Worm (Caenorhabditis elegans) whole organism, L1 larva: Measurements from ENCODE around the gene lis-1.

Experiments
- C04F5.9 ChIP-seq: sonication (generic microtip); optimal IDR thresholded peaks from 2 replicates; lab custom pipeline; 2016; ENCODE audit warnings: missing genetic modification characterization, missing compliant biosample characterization
- F16B12.6 ChIP-seq: fragments of 150-350 bp; optimal IDR thresholded peaks from 2 replicates; lab custom pipeline; 2014; ENCODE audit warnings: missing biosample characterization, missing genetic modification characterization
- ceh-90 ChIP-seq: sonication (generic microtip); optimal IDR thresholded peaks from 2 replicates; lab custom pipeline; 2016; ENCODE audit warnings: missing genetic modification characterization, missing compliant biosample characterization
- ces-1 ChIP-seq: fragments of 150-350 bp; optimal IDR thresholded peaks from 2 replicates; lab custom pipeline; 2014; ENCODE audit warnings: missing biosample characterization, missing genetic modification reagents, missing genetic modification characterization
- dpl-1 ChIP-seq, 3 experiments: fragments of 150-350 bp in 2 of 3; sonication (generic microtip) in 1 of 3; optimal IDR thresholded peaks; 2 replicates each; lab custom pipeline; 2014 to 2017; ENCODE audit warnings: missing biosample characterization in 3 of 3, missing genetic modification characterization in 3 of 3, missing genetic modification reagents in 3 of 3
- dsc-1 ChIP-seq: sonication (generic microtip); optimal IDR thresholded peaks from 2 replicates; lab custom pipeline; 2016; ENCODE audit warnings: mild to moderate bottlenecking, missing genetic modification characterization, missing compliant biosample characterization
- efl-1 ChIP-seq, 4 experiments: fragments of 150-350 bp; optimal IDR thresholded peaks in 3 of 4; peaks in 1 of 4; 1 replicate in 1 of 4; 2 replicates in 3 of 4; lab custom pipeline; 2014; ENCODE audit warnings: missing biosample characterization in 2 of 4, missing genetic modification characterization in 2 of 4, missing genetic modification reagents in 2 of 4
- efl-3 ChIP-seq: fragments of 200-800 bp; sonication (Bioruptor generic); optimal IDR thresholded peaks from 2 replicates; lab custom pipeline; 2018; ENCODE audit warnings: mild to moderate bottlenecking, missing genetic modification characterization, missing compliant biosample characterization
- egl-27 ChIP-seq, 2 experiments: fragments of 150-350 bp in 1 of 2; sonication (generic microtip); optimal IDR thresholded peaks; 3 replicates each; lab custom pipeline; 2017 to 2018; ENCODE audit warnings: missing biosample characterization in 2 of 2, missing genetic modification characterization in 2 of 2, missing genetic modification reagents in 2 of 2
- elt-2 ChIP-seq: sonication (generic microtip); optimal IDR thresholded peaks from 2 replicates; lab custom pipeline; 2016; ENCODE audit warnings: missing genetic modification characterization, mild to moderate bottlenecking, inconsistent platforms, missing compliant biosample characterization, missing genetic modification reagents
- elt-3 ChIP-seq, 6 experiments: fragments of 150-350 bp in 1 of 6; sonication (generic microtip); optimal IDR thresholded peaks; 2 replicates each; lab custom pipeline; 2017 to 2018; ENCODE audit warnings: missing biosample characterization in 6 of 6, missing genetic modification characterization in 6 of 6, inconsistent platforms in 1 of 6
- fkh-8 ChIP-seq: sonication (generic microtip); optimal IDR thresholded peaks from 2 replicates; lab custom pipeline; 2016; ENCODE audit warnings: mild to moderate bottlenecking, missing genetic modification characterization, missing compliant biosample characterization
- fos-1 ChIP-seq: fragments of 150-350 bp; optimal IDR thresholded peaks from 2 replicates; lab custom pipeline; 2014; ENCODE audit warnings: missing biosample characterization, missing genetic modification characterization
- hlh-4 ChIP-seq: sonication (generic microtip); optimal IDR thresholded peaks from 2 replicates; lab custom pipeline; 2016; ENCODE audit warnings: mild to moderate bottlenecking, missing genetic modification characterization, missing compliant biosample characterization
- irx-1 ChIP-seq: sonication (generic microtip); optimal IDR thresholded peaks from 2 replicates; lab custom pipeline; 2016; ENCODE audit warnings: missing genetic modification characterization, missing compliant biosample characterization
- jun-1 ChIP-seq: fragments of 150-350 bp; optimal IDR thresholded peaks from 2 replicates; lab custom pipeline; 2014; ENCODE audit warnings: missing biosample characterization, missing genetic modification reagents, missing genetic modification characterization
- lin-14 ChIP-seq: fragments of 200-800 bp; sonication (Bioruptor generic); optimal IDR thresholded peaks from 2 replicates; lab custom pipeline; 2018; ENCODE audit warnings: mild to moderate bottlenecking, missing genetic modification characterization, moderate library complexity, missing compliant biosample characterization
- lin-15B ChIP-seq: fragments of 150-350 bp; sonication (generic microtip); optimal IDR thresholded peaks from 3 replicates; lab custom pipeline; 2014; ENCODE audit warnings: missing biosample characterization, missing genetic modification characterization
- lin-35 ChIP-seq, 2 experiments: fragments of 150-350 bp; optimal IDR thresholded peaks; 2 replicates each; lab custom pipeline; 2014; ENCODE audit warnings: missing biosample characterization in 2 of 2, missing genetic modification characterization in 2 of 2, missing genetic modification reagents in 2 of 2
- lin-39 ChIP-seq: fragments of 150-350 bp; optimal IDR thresholded peaks from 2 replicates; lab custom pipeline; 2014; ENCODE audit warnings: missing biosample characterization, missing genetic modification reagents, missing genetic modification characterization
- lir-3 ChIP-seq: sonication (generic microtip); optimal IDR thresholded peaks from 2 replicates; lab custom pipeline; 2016; ENCODE audit warnings: mild to moderate bottlenecking, missing genetic modification characterization, moderate library complexity, missing compliant biosample characterization; ENCODE audit not compliant: poor library complexity
- mdl-1 ChIP-seq, 2 experiments: fragments of 150-350 bp; optimal IDR thresholded peaks; 2 replicates each; lab custom pipeline; 2014 to 2017; ENCODE audit warnings: missing biosample characterization in 2 of 2, missing genetic modification characterization in 2 of 2, inconsistent platforms in 1 of 2
- mep-1 ChIP-seq: fragments of 150-350 bp; optimal IDR thresholded peaks from 2 replicates; lab custom pipeline; 2014; ENCODE audit warnings: missing biosample characterization, missing genetic modification characterization
- nhr-11 ChIP-seq: fragments of 150-350 bp; optimal IDR thresholded peaks from 2 replicates; lab custom pipeline; 2014; ENCODE audit warnings: missing biosample characterization, missing genetic modification characterization
- nhr-12 ChIP-seq: sonication (generic microtip); optimal IDR thresholded peaks from 2 replicates; lab custom pipeline; 2017; ENCODE audit warnings: missing biosample characterization, missing genetic modification characterization
- nhr-19 ChIP-seq: fragments of 200-800 bp; sonication (Bioruptor generic); conservative IDR thresholded peaks from 2 replicates; pipeline ENCODE4 v1.3.6; 2022; ENCODE audit warnings: missing genetic modification characterization, missing compliant biosample characterization
- nhr-20 ChIP-seq: sonication (generic microtip); optimal IDR thresholded peaks from 2 replicates; lab custom pipeline; 2016; ENCODE audit warnings: mild to moderate bottlenecking, missing genetic modification characterization, missing compliant biosample characterization
- nhr-28 ChIP-seq: fragments of 150-350 bp; optimal IDR thresholded peaks from 2 replicates; lab custom pipeline; 2014; ENCODE audit warnings: missing biosample characterization, missing genetic modification characterization
- nhr-76 ChIP-seq: sonication (generic microtip); optimal IDR thresholded peaks from 2 replicates; lab custom pipeline; 2017; ENCODE audit warnings: missing biosample characterization, missing genetic modification characterization
- nhr-85 ChIP-seq: sonication (generic microtip); peaks from one replicate; lab custom pipeline; 2016; ENCODE audit warnings: missing genetic modification characterization, inconsistent platforms, missing compliant biosample characterization
- nhr-90 ChIP-seq: sonication (generic microtip); optimal IDR thresholded peaks from 2 replicates; lab custom pipeline; 2016; ENCODE audit warnings: mild to moderate bottlenecking, missing genetic modification characterization, missing compliant biosample characterization; ENCODE audit not compliant: poor library complexity
- pag-3 ChIP-seq: sonication (generic microtip); optimal IDR thresholded peaks from 2 replicates; lab custom pipeline; 2017; ENCODE audit warnings: missing genetic modification characterization, mild to moderate bottlenecking, missing compliant biosample characterization, antibody characterized with exemption, borderline replicate concordance; ENCODE audit not compliant: insufficient read depth
- pax-3 ChIP-seq: fragments of 200-800 bp; sonication (Bioruptor generic); optimal IDR thresholded peaks from 2 replicates; lab custom pipeline; 2018; ENCODE audit warnings: mild to moderate bottlenecking, missing genetic modification characterization, moderate library complexity, missing compliant biosample characterization
- pqm-1 ChIP-seq: sonication (generic microtip); optimal IDR thresholded peaks from 3 replicates; lab custom pipeline; 2017; ENCODE audit warnings: missing biosample characterization, missing genetic modification characterization
- snpc-4 ChIP-seq: fragments of 150-350 bp; optimal IDR thresholded peaks from 2 replicates; lab custom pipeline; 2014; ENCODE audit warnings: missing biosample characterization, missing genetic modification characterization
- snu-23 ChIP-seq: sonication (generic microtip); optimal IDR thresholded peaks from 2 replicates; lab custom pipeline; 2016; ENCODE audit warnings: missing genetic modification characterization, missing compliant biosample characterization
- sptf-1 ChIP-seq: fragments of 150-350 bp; optimal IDR thresholded peaks from 2 replicates; lab custom pipeline; 2014; ENCODE audit warnings: missing biosample characterization, missing genetic modification characterization
- sup-37 ChIP-seq: fragments of 200-800 bp; sonication (Bioruptor generic); optimal IDR thresholded peaks from 2 replicates; lab custom pipeline; 2018; ENCODE audit warnings: mild to moderate bottlenecking, missing genetic modification characterization, missing compliant biosample characterization
- tbx-2 ChIP-seq: sonication (generic microtip); optimal IDR thresholded peaks from 2 replicates; lab custom pipeline; 2016; ENCODE audit warnings: missing genetic modification characterization, missing compliant biosample characterization
- unc-62 ChIP-seq: fragments of 150-350 bp; optimal IDR thresholded peaks from 2 replicates; lab custom pipeline; 2014; ENCODE audit warnings: missing biosample characterization, missing genetic modification reagents, missing genetic modification characterization
- vab-15 ChIP-seq: sonication (generic microtip); optimal IDR thresholded peaks from 2 replicates; lab custom pipeline; 2017; ENCODE audit warnings: missing genotype, mild to moderate bottlenecking, missing genetic modification characterization, missing compliant biosample characterization
- xbp-1 ChIP-seq: sonication (generic microtip); optimal IDR thresholded peaks from 2 replicates; lab custom pipeline; 2016; ENCODE audit warnings: missing genetic modification characterization, missing compliant biosample characterization
- zag-1 ChIP-seq: fragments of 150-350 bp; optimal IDR thresholded peaks from 2 replicates; lab custom pipeline; 2014; ENCODE audit warnings: missing biosample characterization, missing genetic modification characterization
- ztf-11 ChIP-seq, 2 experiments: sonication (generic microtip); optimal IDR thresholded peaks; 2 replicates each; lab custom pipeline; 2016 to 2017; ENCODE audit warnings: missing genetic modification characterization in 2 of 2, missing biosample characterization in 1 of 2, missing compliant biosample characterization in 1 of 2
- ztf-4 ChIP-seq: fragments of 150-350 bp; optimal IDR thresholded peaks from 2 replicates; lab custom pipeline; 2014; ENCODE audit warnings: missing biosample characterization, missing genetic modification characterization

The lis-1 gene

ce11 chrIII:13377249-13377648 is 739 bp upstream of the lis-1 start (continued):
- TF ChIP-seq pag-3 (tag; lab: Kevin White, UChicago) (no peak), fkh-8 (tag; lab: Kevin White, UChicago) (peak; percentile 4), irx-1 (tag; lab: Kevin White, UChicago) (peak; percentile 13), sptf-1 (tag; lab: Kevin White, UChicago) (no peak), nhr-76 (tag; lab: Kevin White, UChicago) (no peak), elt-3 (tag; optimal IDR thresholded peaks at IDR 0.05; lab: Kevin White, UChicago) (no peak), jun-1 (no peak), efl-1 (optimal IDR thresholded peaks at IDR 0.05; lab: Kevin White, UChicago) (peak; percentile 20 to 47), efl-1 (GFP tag; optimal IDR thresholded peaks at IDR 0.05 in 1 of 2; lab: Kevin White, UChicago) (peak; percentile 21 to 93), mdl-1 (tag; optimal IDR thresholded peaks at IDR 0.05; lab: Kevin White, UChicago) (peak in 1 of 2 experiments; percentile 44), lin-35 (GFP tag; optimal IDR thresholded peaks at IDR 0.05; lab: Kevin White, UChicago) (peak; percentile 45 to 50), lin-15B (tag; lab: Kevin White, UChicago) (no peak), xbp-1 (tag; lab: Kevin White, UChicago) (peak; percentile 52), mep-1 (peak; percentile 27), lin-39 (tag; lab: Kevin White, UChicago) (no peak), ztf-11 (tag; optimal IDR thresholded peaks at IDR 0.05; lab: Kevin White, UChicago) (peak in 1 of 2 experiments; percentile 18), tbx-2 (tag; lab: Kevin White, UChicago) (peak; percentile 33), hlh-4 (no peak), ztf-4 (tag; lab: Kevin White, UChicago) (no peak), nhr-28 (tag; lab: Kevin White, UChicago) (no peak)

ce11 chrIII:13370980-13371379 is 5.5 kb downstream of the lis-1 start, which contains the start of gene T03F6.9:
T03F6.9 (minus strand) TSS chrIII:13371080.
- TF ChIP-seq fkh-8 (tag; lab: Kevin White, UChicago) (peak; percentile 0), F16B12.6 (tag; lab: Kevin White, UChicago) (no peak), snu-23 (GFP tag; lab: Kevin White, UChicago) (no peak), nhr-85 (tag; lab: Kevin White, UChicago) (no peak), sup-37 (GFP tag; lab: Kevin White, UChicago) (no peak), elt-3 (tag; optimal IDR thresholded peaks at IDR 0.05; lab: Kevin White, UChicago) (no peak)

- TF ChIP-seq ces-1 (GFP tag; lab: Kevin White, UChicago) (no peak), nhr-19 (GFP tag; lab: Robert Waterston, UW) (no peak), egl-27 (tag; optimal IDR thresholded peaks at IDR 0.05; lab: Kevin White, UChicago) (no peak), mdl-1 (tag; optimal IDR thresholded peaks at IDR 0.05; lab: Kevin White, UChicago) (peak in 1 of 2 experiments; percentile 66), zag-1 (tag; lab: Kevin White, UChicago) (no peak), nhr-76 (tag; lab: Kevin White, UChicago) (no peak), elt-3 (tag; optimal IDR thresholded peaks at IDR 0.05; lab: Kevin White, UChicago) (no peak), lin-35 (GFP tag; optimal IDR thresholded peaks at IDR 0.05; lab: Kevin White, UChicago) (peak; percentile 36 to 58), vab-15 (no peak), elt-2 (tag; lab: Kevin White, UChicago) (no peak), unc-62 (no peak), pqm-1 (tag; lab: Kevin White, UChicago) (no peak), nhr-12 (tag; lab: Kevin White, UChicago) (no peak), lir-3 (no peak), dpl-1 (GFP tag; optimal IDR thresholded peaks at IDR 0.05; lab: Kevin White, UChicago) (peak in 2 of 3 experiments; percentile 34 to 60), sup-37 (GFP tag; lab: Kevin White, UChicago) (no peak), efl-1 (optimal IDR thresholded peaks at IDR 0.05; lab: Kevin White, UChicago) (peak; percentile 36 to 41), efl-1 (GFP tag; optimal IDR thresholded peaks at IDR 0.05 in 1 of 2; lab: Kevin White, UChicago) (peak; percentile 31 to 67), efl-3 (GFP tag; lab: Kevin White, UChicago) (no peak), lin-14 (GFP tag; lab: Kevin White, UChicago) (peak; percentile 98), fos-1 (tag; lab: Kevin White, UChicago) (peak; percentile 37), C04F5.9 (tag; lab: Kevin White, UChicago) (no peak), pax-3 (no peak), lin-15B (tag; lab: Kevin White, UChicago) (peak; percentile 4), irx-1 (tag; lab: Kevin White, UChicago) (no peak), nhr-11 (tag; lab: Kevin White, UChicago) (no peak), nhr-90 (tag; lab: Kevin White, UChicago) (no peak), ceh-90 (tag; lab: Kevin White, UChicago) (no peak), F16B12.6 (tag; lab: Kevin White, UChicago) (peak; percentile 56), lin-39 (tag; lab: Kevin White, UChicago) (no peak), dsc-1 (tag; lab: Kevin White, UChicago) (no peak), mep-1 (no peak), xbp-1 (tag; lab: Kevin White, UChicago) (peak; percentile 13), fkh-8 (tag; lab: Kevin White, UChicago) (peak; percentile 77), nhr-20 (peak; percentile 21), snpc-4 (no peak)
Measured at ce11 chrIII:13359847-13360246, 16.7 kb downstream of the lis-1 start.
